Comparison of ENCODE assay signal across 2 worm cellular contexts in the genomic region with DNA sequence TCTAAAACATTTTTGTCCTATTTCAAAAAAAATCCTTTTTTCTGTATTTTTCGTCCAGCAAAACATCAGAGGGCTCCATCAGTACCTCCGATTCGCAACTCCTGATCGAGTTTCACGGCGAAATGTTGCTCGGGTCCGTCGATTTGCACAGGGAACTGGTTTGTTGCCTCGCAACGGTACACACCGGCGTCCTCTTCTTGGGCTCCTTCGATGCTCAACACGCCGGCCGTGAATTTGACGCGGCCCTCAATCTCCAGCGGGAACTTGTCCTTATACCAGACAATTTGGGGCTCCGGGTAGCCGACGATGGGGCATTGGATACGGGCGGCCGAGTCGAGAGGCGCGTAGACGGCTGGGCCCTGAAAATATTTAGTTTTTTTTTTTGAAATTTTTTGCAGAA.
A peak's percentile ranks its signal among the peaks of the same experiment; 100 is the strongest.
TF ChIP-seq lines count a peak whose summit lies in the region.

No protein-coding gene starts in this region.

TF ChIP-seq in whole organism, L4 larva, 104 proteins besides CTCF, POLR2A, EP300 and RAD21:
- TF ChIP-seq ceh-28 (tag; optimal IDR thresholded peaks at IDR 0.05; lab: Kevin White, UChicago) (no peak), Y105C5A.15 (GFP tag; IDR thresholded peaks at IDR 0.05; lab: Robert Waterston, UW) (no peak), unc-62 (GFP tag; optimal IDR thresholded peaks at IDR 0.05 in 1 of 2; lab: Kevin White, UChicago) (no peak), unc-62 (tag; optimal IDR thresholded peaks at IDR 0.05; lab: Kevin White, UChicago) (no peak), set-16 (GFP tag; IDR thresholded peaks at IDR 0.05; lab: Robert Waterston, UW) (peak; percentile 66), nhr-41 (GFP tag; IDR thresholded peaks at IDR 0.05; lab: Robert Waterston, UW) (no peak), T20F7.1 (GFP tag; optimal IDR thresholded peaks at IDR 0.05; lab: Kevin White, UChicago) (no peak), lin-15B (tag; optimal IDR thresholded peaks at IDR 0.05; lab: Kevin White, UChicago) (no peak)

TF ChIP-seq in whole organism, young adult, 124 proteins besides CTCF, POLR2A, EP300 and RAD21:
- TF ChIP-seq C17E4.6 (GFP tag; IDR thresholded peaks at IDR 0.05; lab: Robert Waterston, UW) (no peak), ztf-26 (tag; optimal IDR thresholded peaks at IDR 0.05; lab: Kevin White, UChicago) (no peak), F52B5.7 (tag; optimal IDR thresholded peaks at IDR 0.05; lab: Kevin White, UChicago) (no peak), nhr-120 (GFP tag; IDR thresholded peaks at IDR 0.05; lab: Robert Waterston, UW) (no peak), ceh-40 (GFP tag; IDR thresholded peaks at IDR 0.05; lab: Robert Waterston, UW) (no peak), madf-10 (tag; optimal IDR thresholded peaks at IDR 0.05; lab: Kevin White, UChicago) (no peak), zfh-2 (GFP tag; conservative IDR thresholded peaks at IDR 0.05; lab: Robert Waterston, UW) (peak; percentile 71), hlh-26 (GFP tag; conservative IDR thresholded peaks at IDR 0.05; lab: Robert Waterston, UW) (no peak), nfya-2 (GFP tag; IDR thresholded peaks at IDR 0.05; lab: Robert Waterston, UW) (no peak), T07F8.4 (tag; optimal IDR thresholded peaks at IDR 0.05; lab: Kevin White, UChicago) (no peak), mcd-1 (GFP tag; IDR thresholded peaks at IDR 0.05; lab: Robert Waterston, UW) (0 out of 2 replicates have a peak, but pooled peaks have one; percentile 13)
